Fruit fly (Drosophila melanogaster): ENCODE measurements around the gene lbe.

DNA sequence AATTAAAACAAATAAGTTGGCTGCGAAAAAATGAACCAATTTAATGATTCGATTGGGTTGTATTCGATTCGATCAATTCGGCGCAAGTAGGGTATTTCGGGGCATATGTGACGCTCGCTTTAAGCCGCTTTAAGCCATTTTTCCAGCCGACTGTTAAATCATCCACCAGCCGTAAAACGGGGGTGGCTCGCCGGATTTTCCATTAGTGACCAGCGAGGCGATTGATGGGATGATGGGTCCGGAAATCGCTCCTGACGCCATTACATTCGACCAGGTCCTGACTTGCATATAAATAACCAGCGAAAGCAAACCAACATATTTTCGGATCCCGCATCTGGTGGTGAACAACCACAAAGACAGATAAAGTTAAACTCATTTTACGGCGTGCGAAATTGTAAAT is 23.9 kb upstream of the lbe start:
- no peak for TF ChIP-seq CTCF (optimal IDR thresholded peaks at IDR 0.05)
- no peak for TF ChIP-seq CG8478 (optimal IDR thresholded peaks at IDR 0.05)

All from S2 (cell line).